Fruit fly (Drosophila melanogaster) whole organism, embryonic: ENCODE data around the gene CG3277.
A peak's percentile ranks its signal among the peaks of the same experiment; 100 is the strongest.

Experiments used
- Abd-B ChIP-seq: fragments of 200-800 bp; sonication (Bioruptor generic); optimal IDR thresholded peaks from 2 replicates; lab custom pipeline; 2018; ENCODE audit warnings: missing biosample characterization, mild to moderate bottlenecking, missing genetic modification characterization, moderate library complexity
- Atf6 ChIP-seq: fragments of 200-800 bp; sonication (Bioruptor generic); IDR thresholded peaks from 2 replicates; pipeline ENCODE4 v1.3.6; 2022; ENCODE audit warnings: missing biosample characterization, missing genetic modification characterization
- BtbVII ChIP-seq: fragments of 200-800 bp; sonication (Bioruptor generic); optimal IDR thresholded peaks from 3 replicates; lab custom pipeline; 2017; ENCODE audit warnings: missing biosample characterization, mild to moderate bottlenecking, missing genetic modification characterization
- CG10267 ChIP-seq: fragments of 200-800 bp; sonication (Bioruptor generic); optimal IDR thresholded peaks from 2 replicates; lab custom pipeline; 2018; ENCODE audit warnings: missing biosample characterization, mild to moderate bottlenecking, missing genetic modification characterization, moderate library complexity
- CG10366 ChIP-seq: fragments of 200-800 bp; sonication (Bioruptor generic); IDR thresholded peaks from 2 replicates; pipeline ENCODE4 v1.3.6; 2022; ENCODE audit warnings: missing biosample characterization, missing genetic modification characterization
- CG11093 ChIP-seq: fragments of 200-800 bp; sonication (Bioruptor generic); IDR thresholded peaks from 3 replicates; pipeline ENCODE4 v1.3.6; 2022; ENCODE audit warnings: missing biosample characterization, missing genetic modification characterization
- CG11696 ChIP-seq: fragments of 200-800 bp; sonication (Bioruptor generic); IDR thresholded peaks from 2 replicates; pipeline ENCODE4 v1.3.6; 2022; ENCODE audit warnings: missing biosample characterization, missing genetic modification characterization
- CG1233 ChIP-seq: fragments of 200-800 bp; sonication (Bioruptor generic); optimal IDR thresholded peaks from 4 replicates; lab custom pipeline; 2018; ENCODE audit warnings: missing biosample characterization, mild to moderate bottlenecking, missing genetic modification characterization
- CG14965 ChIP-seq: fragments of 200-800 bp; sonication (Bioruptor generic); optimal IDR thresholded peaks from 2 replicates; lab custom pipeline; 2016; ENCODE audit warnings: missing biosample characterization, missing genetic modification characterization, borderline replicate concordance
- CG15073 ChIP-seq: fragments of 200-800 bp; sonication (Bioruptor generic); optimal IDR thresholded peaks from 2 replicates; lab custom pipeline; 2016; ENCODE audit warnings: missing biosample characterization, missing genetic modification characterization
- CG1602 ChIP-seq: fragments of 200-800 bp; sonication (Bioruptor generic); optimal IDR thresholded peaks from 3 replicates; lab custom pipeline; 2016; ENCODE audit warnings: missing biosample characterization, missing genetic modification characterization
- CG1647 ChIP-seq: fragments of 200-800 bp; sonication (Bioruptor generic); optimal IDR thresholded peaks from 3 replicates; lab custom pipeline; 2016; ENCODE audit warnings: missing biosample characterization, missing genetic modification characterization
- CG17359 ChIP-seq: fragments of 200-800 bp; sonication (Bioruptor generic); optimal IDR thresholded peaks from 3 replicates; lab custom pipeline; 2018; ENCODE audit warnings: missing biosample characterization, mild to moderate bottlenecking, missing genetic modification characterization, moderate library complexity
- CG17385 ChIP-seq: fragments of 200-800 bp; sonication (Bioruptor generic); optimal IDR thresholded peaks from 3 replicates; lab custom pipeline; 2018; ENCODE audit warnings: missing biosample characterization, mild to moderate bottlenecking, missing genetic modification characterization
- CG17829 ChIP-seq: fragments of 200-800 bp; optimal IDR thresholded peaks from 2 replicates; lab custom pipeline; 2019; ENCODE audit warnings: missing biosample characterization, mild to moderate bottlenecking, missing genetic modification characterization, moderate library complexity
- CG17912 ChIP-seq: fragments of 200-800 bp; sonication (Bioruptor generic); optimal IDR thresholded peaks from 2 replicates; lab custom pipeline; 2018; ENCODE audit warnings: missing biosample characterization, mild to moderate bottlenecking, missing genetic modification characterization
- CG2202 ChIP-seq: fragments of 200-800 bp; sonication (Bioruptor generic); optimal IDR thresholded peaks from 2 replicates; lab custom pipeline; 2018; ENCODE audit warnings: missing biosample characterization, mild to moderate bottlenecking, missing genetic modification characterization
- CG32772 ChIP-seq: fragments of 200-800 bp; sonication (Bioruptor generic); IDR thresholded peaks from 2 replicates; pipeline ENCODE4 v1.3.6; 2022; ENCODE audit warnings: missing biosample characterization, missing genetic modification characterization
- CG4282 ChIP-seq: fragments of 200-800 bp; sonication (Bioruptor generic); optimal IDR thresholded peaks from 2 replicates; lab custom pipeline; 2016; ENCODE audit warnings: missing biosample characterization, missing genetic modification characterization
- CG4328 ChIP-seq: fragments of 200-800 bp; sonication (Bioruptor generic); optimal IDR thresholded peaks from 3 replicates; lab custom pipeline; 2017; ENCODE audit warnings: missing biosample characterization, missing genetic modification reagents, missing genetic modification characterization
- CG7372 ChIP-seq: fragments of 200-800 bp; sonication (Bioruptor generic); IDR thresholded peaks from 2 replicates; pipeline ENCODE4 v1.3.6; 2022; ENCODE audit warnings: missing biosample characterization, missing genetic modification characterization
- CG9215 ChIP-seq: fragments of 200-800 bp; sonication (Bioruptor generic); IDR thresholded peaks from 2 replicates; pipeline ENCODE4 v1.3.6; 2022; ENCODE audit warnings: missing biosample characterization, missing genetic modification characterization
- CG9437 ChIP-seq: fragments of 200-800 bp; sonication (Bioruptor generic); optimal IDR thresholded peaks from 2 replicates; lab custom pipeline; 2018; ENCODE audit warnings: missing biosample characterization, mild to moderate bottlenecking, missing genetic modification characterization
- Dek ChIP-seq: fragments of 200-800 bp; sonication (Bioruptor generic); optimal IDR thresholded peaks from 3 replicates; lab custom pipeline; 2019; ENCODE audit warnings: missing biosample characterization, mild to moderate bottlenecking, missing genetic modification characterization, moderate library complexity
- Ets65A ChIP-seq: fragments of 200-800 bp; sonication (Bioruptor generic); peaks from one replicate; lab custom pipeline; 2016; ENCODE audit warnings: missing biosample characterization, missing genetic modification characterization
- GATAe ChIP-seq: fragments of 200-800 bp; sonication (Bioruptor generic); conservative IDR thresholded peaks from 2 replicates; pipeline ENCODE4 v1.3.6; 2022; ENCODE audit warnings: missing biosample characterization, missing genetic modification characterization
- HmgD ChIP-seq: fragments of 200-800 bp; sonication (Bioruptor generic); optimal IDR thresholded peaks from 3 replicates; lab custom pipeline; 2016; ENCODE audit warnings: missing biosample characterization, missing genetic modification characterization
- Mes4 ChIP-seq: fragments of 200-800 bp; sonication (Bioruptor generic); optimal IDR thresholded peaks from 2 replicates; lab custom pipeline; 2016; ENCODE audit warnings: missing biosample characterization, missing genetic modification characterization
- NC2α ChIP-seq: fragments of 200-800 bp; sonication (Bioruptor generic); optimal IDR thresholded peaks from 2 replicates; lab custom pipeline; 2016; ENCODE audit warnings: missing biosample characterization, missing genetic modification characterization
- Pdp1 ChIP-seq, 2 experiments: fragments of 200-800 bp; sonication (Bioruptor generic); optimal IDR thresholded peaks; 3 replicates each; lab custom pipeline; 2016; ENCODE audit warnings: missing biosample characterization in 2 of 2, missing genetic modification characterization in 2 of 2, mild to moderate bottlenecking in 1 of 2, moderate library complexity in 1 of 2
- Rx ChIP-seq: fragments of 200-800 bp; sonication (Bioruptor generic); IDR thresholded peaks from 2 replicates; pipeline ENCODE4 v1.3.6; 2022; ENCODE audit warnings: missing biosample characterization, missing genetic modification characterization
- YL-1 ChIP-seq: fragments of 200-800 bp; sonication (Bioruptor generic); optimal IDR thresholded peaks from 3 replicates; lab custom pipeline; 2017; ENCODE audit warnings: missing biosample characterization, mild to moderate bottlenecking, missing genetic modification characterization
- ab ChIP-seq: fragments of 200-800 bp; sonication (Bioruptor generic); optimal IDR thresholded peaks from 2 replicates; lab custom pipeline; 2016; ENCODE audit warnings: missing biosample characterization, missing genetic modification characterization
- cg ChIP-seq: fragments of 200-800 bp; sonication (Bioruptor generic); optimal IDR thresholded peaks from 3 replicates; lab custom pipeline; 2019; ENCODE audit warnings: missing biosample characterization, mild to moderate bottlenecking, missing genetic modification characterization, moderate library complexity
- ftz-f1 ChIP-seq: fragments of 200-800 bp; sonication (Bioruptor generic); optimal IDR thresholded peaks from 2 replicates; lab custom pipeline; 2016; ENCODE audit warnings: missing biosample characterization, missing genetic modification characterization
- gcm2 ChIP-seq: fragments of 200-800 bp; sonication (Bioruptor generic); optimal IDR thresholded peaks from 2 replicates; lab custom pipeline; 2016; ENCODE audit warnings: missing biosample characterization, missing genetic modification characterization
- kni ChIP-seq: fragments of 200-800 bp; sonication (Bioruptor generic); optimal IDR thresholded peaks from 3 replicates; lab custom pipeline; 2017; ENCODE audit warnings: mild to moderate bottlenecking, missing biosample characterization, missing genetic modification reagents, missing genetic modification characterization
- lola ChIP-seq, 3 experiments: fragments of >200 bp in 2 of 3; fragments of 200-800 bp in 1 of 3; sonication (Bioruptor generic) in 1 of 3; optimal IDR thresholded peaks; 2 replicates each; lab custom pipeline; 2017 to 2019; ENCODE audit warnings: missing biosample characterization in 3 of 3, missing genetic modification characterization in 3 of 3, mild to moderate bottlenecking in 1 of 3, moderate library complexity in 1 of 3
- lov ChIP-seq, 2 experiments: fragments of 200-800 bp in 1 of 2; fragments of >200 bp in 1 of 2; sonication (Bioruptor generic) in 1 of 2; IDR thresholded peaks in 1 of 2; optimal IDR thresholded peaks in 1 of 2; 2 replicates in 1 of 2; 3 replicates in 1 of 2; pipeline versions ENCODE4 v1.3.6 to Lab custom; 2017 to 2022; ENCODE audit warnings: missing biosample characterization in 1 of 2, missing genetic modification characterization in 1 of 2
- odd ChIP-seq: fragments of 200-800 bp; sonication (Bioruptor generic); optimal IDR thresholded peaks from 2 replicates; lab custom pipeline; 2017; ENCODE audit warnings: missing biosample characterization, mild to moderate bottlenecking, missing genetic modification characterization
- p53 ChIP-seq: fragments of 200-800 bp; sonication (Bioruptor generic); optimal IDR thresholded peaks from 2 replicates; lab custom pipeline; 2016; ENCODE audit warnings: missing biosample characterization, missing genetic modification characterization
- repo ChIP-seq: fragments of 200-800 bp; sonication (Bioruptor generic); optimal IDR thresholded peaks from 2 replicates; lab custom pipeline; 2016; ENCODE audit warnings: missing biosample characterization, missing genetic modification characterization
- rib ChIP-seq: fragments of 200-800 bp; sonication (Bioruptor generic); IDR thresholded peaks from 2 replicates; pipeline ENCODE4 v1.3.6; 2022; ENCODE audit warnings: missing biosample characterization, missing genetic modification characterization
- slou ChIP-seq: fragments of 200-800 bp; sonication (Bioruptor generic); optimal IDR thresholded peaks from 3 replicates; lab custom pipeline; 2016; ENCODE audit warnings: missing biosample characterization, missing genetic modification characterization
- stwl ChIP-seq: fragments of 200-800 bp; sonication (Bioruptor generic); optimal IDR thresholded peaks from 3 replicates; lab custom pipeline; 2018; ENCODE audit warnings: missing biosample characterization, mild to moderate bottlenecking, missing genetic modification characterization, moderate library complexity
- tna ChIP-seq: fragments of 200-800 bp; sonication (Bioruptor generic); IDR thresholded peaks from 2 replicates; pipeline ENCODE4 v1.3.6; 2022; ENCODE audit warnings: missing biosample characterization, missing genetic modification characterization; ENCODE audit not compliant: partially characterized antibody
- toy ChIP-seq: fragments of 200-800 bp; sonication (Bioruptor generic); IDR thresholded peaks from 2 replicates; pipeline ENCODE4 v1.3.6; 2022; ENCODE audit warnings: missing biosample characterization, missing genetic modification characterization
- wdn ChIP-seq: fragments of 200-800 bp; sonication (Bioruptor generic); IDR thresholded peaks from 2 replicates; pipeline ENCODE4 v1.3.6; 2022; ENCODE audit warnings: missing biosample characterization, missing genetic modification characterization
- wek ChIP-seq: fragments of 200-800 bp; sonication (Bioruptor generic); optimal IDR thresholded peaks from 3 replicates; lab custom pipeline; 2018; ENCODE audit warnings: missing biosample characterization, mild to moderate bottlenecking, missing genetic modification characterization, moderate library complexity

Gene CG3277

dm6 chr2L:3301755-3302499, 2.0 kb upstream of the CG3277 start (continued):
- peak; percentile 98 for TF ChIP-seq CG11696 (GFP tag; lab: Robert Waterston, UW)
- peak; percentile 99 for TF ChIP-seq CG17912
- peak; percentile 99 for TF ChIP-seq p53
- TF ChIP-seq YL-1 (GFP tag; lab: Kevin White, UChicago) = peak; percentile 99
- TF ChIP-seq wek (GFP tag; lab: Kevin White, UChicago) = peak; percentile 97
- TF ChIP-seq rib = peak; percentile 100
- TF ChIP-seq Ets65A (GFP tag; lab: Kevin White, UChicago) = peak; percentile 100
- TF ChIP-seq kni = peak; percentile 99
- TF ChIP-seq Abd-B (GFP tag; lab: Kevin White, UChicago) = peak; percentile 99
- peak; percentile 99 for TF ChIP-seq CG4282 (GFP tag; lab: Kevin White, UChicago)
- TF ChIP-seq Atf6 (GFP tag; lab: Robert Waterston, UW) = peak; percentile 100
- TF ChIP-seq Pdp1 (GFP tag; optimal IDR thresholded peaks at IDR 0.05; lab: Kevin White, UChicago) = peak; percentile 99 to 100
- peak; percentile 99 for TF ChIP-seq Mes4
- TF ChIP-seq ftz-f1 (GFP tag; lab: Kevin White, UChicago) = peak; percentile 96
- peak; percentile 97 for TF ChIP-seq CG10267 (tag; lab: Kevin White, UChicago)
- TF ChIP-seq BtbVII (GFP tag; lab: Kevin White, UChicago) = peak; percentile 100
- peak; percentile 93 for TF ChIP-seq CG15073
- peak; percentile 100 for TF ChIP-seq CG4328 (GFP tag; lab: Kevin White, UChicago)
- TF ChIP-seq CG1647 = peak; percentile 99
- peak; percentile 99 for TF ChIP-seq CG11093 (GFP tag; lab: Robert Waterston, UW)
- peak; percentile 100 for TF ChIP-seq gcm2 (GFP tag; lab: Kevin White, UChicago)
- peak; percentile 98 for TF ChIP-seq Rx (GFP tag; lab: Robert Waterston, UW)
- TF ChIP-seq toy (GFP tag; lab: Robert Waterston, UW) = peak; percentile 99
- peak; percentile 99 for TF ChIP-seq CG32772
- peak; percentile 99 for TF ChIP-seq NC2α (GFP tag; lab: Kevin White, UChicago)
- peak; percentile 99 for TF ChIP-seq CG1602 (GFP tag; lab: Kevin White, UChicago)
- TF ChIP-seq HmgD (GFP tag; lab: Kevin White, UChicago) = peak; percentile 100
- TF ChIP-seq ab (GFP tag; lab: Kevin White, UChicago) = peak; percentile 100
- peak; percentile 100 for TF ChIP-seq Dek
- TF ChIP-seq tna (GFP tag; lab: Robert Waterston, UW) = no peak; the same call in 1 of the 2 replicates
- peak; percentile 100 for TF ChIP-seq CG1233 (GFP tag; lab: Kevin White, UChicago)
- peak; percentile 81 for TF ChIP-seq cg
- peak; percentile 99 for TF ChIP-seq CG2202
- peak; percentile 100 for TF ChIP-seq CG17829 (tag; lab: Kevin White, UChicago)
- peak; percentile 99 for TF ChIP-seq CG17385 (GFP tag; lab: Kevin White, UChicago)
- peak; percentile 96 for TF ChIP-seq CG9437 (GFP tag; lab: Kevin White, UChicago)
- peak; percentile 99 for TF ChIP-seq GATAe (GFP tag; lab: Robert Waterston, UW)
- peak; percentile 99 for TF ChIP-seq wdn (GFP tag; lab: Robert Waterston, UW)
- peak in 1 of 3 experiments; percentile 99 for TF ChIP-seq lola (GFP tag; optimal IDR thresholded peaks at IDR 0.05; lab: Kevin White, UChicago)
- peak; percentile 100 for TF ChIP-seq repo
- peak; percentile 99 for TF ChIP-seq CG9215 (GFP tag; lab: Robert Waterston, UW)
- peak; percentile 94 for TF ChIP-seq CG14965 (GFP tag; lab: Kevin White, UChicago)
- peak; percentile 99 for TF ChIP-seq slou (GFP tag; lab: Kevin White, UChicago)
- peak; percentile 99 for TF ChIP-seq CG10366 (GFP tag; lab: Robert Waterston, UW)
- no peak for TF ChIP-seq lov (optimal IDR thresholded peaks at IDR 0.05; lab: Kevin White, UChicago)
- peak; percentile 99 for TF ChIP-seq lov (GFP tag; IDR thresholded peaks at IDR 0.05; lab: Robert Waterston, UW)
- TF ChIP-seq odd (GFP tag; lab: Kevin White, UChicago) = peak; percentile 100
- peak; percentile 100 for TF ChIP-seq CG17359 (tag; lab: Kevin White, UChicago)
- TF ChIP-seq stwl = peak; percentile 85
- peak; percentile 99 for TF ChIP-seq CG7372 (GFP tag; lab: Robert Waterston, UW)
